Worm (Caenorhabditis elegans) whole organism, early embryonic: ENCODE results near the gene sru-25.

Experiments
- B0310.2 ChIP-seq: sonication (generic microtip); optimal IDR thresholded peaks from 2 replicates; lab custom pipeline; 2016; ENCODE audit warnings: mild to moderate bottlenecking, missing genetic modification characterization, missing compliant biosample characterization
- F13C5.2 ChIP-seq: sonication (generic microtip); optimal IDR thresholded peaks from 2 replicates; lab custom pipeline; 2017; ENCODE audit warnings: mild to moderate bottlenecking, missing genetic modification characterization, inconsistent platforms, missing compliant biosample characterization
- aly-1 ChIP-seq: sonication (generic microtip); optimal IDR thresholded peaks from 2 replicates; lab custom pipeline; 2016; ENCODE audit warnings: missing genetic modification characterization, missing compliant biosample characterization
- ama-1 ChIP-seq: fragments of 150-350 bp; optimal IDR thresholded peaks from 2 replicates; lab custom pipeline; 2014
- ceh-13 ChIP-seq: fragments of 200-800 bp; sonication (Bioruptor generic); optimal IDR thresholded peaks from 2 replicates; lab custom pipeline; 2018; ENCODE audit warnings: mild to moderate bottlenecking, missing genetic modification characterization, missing compliant biosample characterization
- ceh-36 ChIP-seq: sonication (generic microtip); optimal IDR thresholded peaks from 2 replicates; lab custom pipeline; 2016; ENCODE audit warnings: missing genetic modification characterization, inconsistent platforms, missing compliant biosample characterization
- ets-7 ChIP-seq: sonication (generic microtip); optimal IDR thresholded peaks from 2 replicates; lab custom pipeline; 2016; ENCODE audit warnings: missing genotype, missing genetic modification characterization, missing compliant biosample characterization
- flt-1 ChIP-seq: fragments of 200-800 bp; sonication (Bioruptor generic); IDR thresholded peaks from 2 replicates; pipeline ENCODE4 v1.3.6; 2022; ENCODE audit warnings: missing genetic modification characterization, missing compliant biosample characterization
- hmbx-1 ChIP-seq: sonication (generic microtip); optimal IDR thresholded peaks from 2 replicates; lab custom pipeline; 2016; ENCODE audit warnings: mild to moderate bottlenecking, missing genetic modification characterization, missing compliant biosample characterization
- hmg-4 ChIP-seq: fragments of 200-800 bp; sonication (Bioruptor generic); optimal IDR thresholded peaks from 2 replicates; lab custom pipeline; 2018; ENCODE audit warnings: mild to moderate bottlenecking, missing genetic modification characterization, missing compliant biosample characterization
- hnd-1 ChIP-seq: sonication (generic microtip); optimal IDR thresholded peaks from 2 replicates; lab custom pipeline; 2016; ENCODE audit warnings: missing genetic modification characterization, missing compliant biosample characterization
- pes-1 ChIP-seq: fragments of 200-800 bp; sonication (Bioruptor generic); IDR thresholded peaks from 2 replicates; pipeline ENCODE4 v1.3.6; 2022; ENCODE audit warnings: missing genetic modification reagents, missing genetic modification characterization, missing compliant biosample characterization
- scrt-1 ChIP-seq: fragments of 200-800 bp; sonication (Bioruptor generic); IDR thresholded peaks from 2 replicates; pipeline ENCODE4 v1.3.6; 2022; ENCODE audit warnings: missing genetic modification characterization, missing compliant biosample characterization
- sea-1 ChIP-seq: fragments of 200-800 bp; sonication (Bioruptor generic); conservative IDR thresholded peaks from 2 replicates; pipeline ENCODE4 v1.3.6; 2022; ENCODE audit warnings: missing genetic modification characterization, missing compliant biosample characterization
- tbx-11 ChIP-seq: fragments of 200-800 bp; sonication (Bioruptor generic); IDR thresholded peaks from 2 replicates; pipeline ENCODE4 v1.3.6; 2022; ENCODE audit warnings: missing genetic modification characterization, missing compliant biosample characterization
- tbx-37 ChIP-seq: fragments of 200-800 bp; sonication (Bioruptor generic); conservative IDR thresholded peaks from 2 replicates; pipeline ENCODE4 v1.3.6; 2022; ENCODE audit warnings: missing genetic modification reagents, missing genetic modification characterization, missing compliant biosample characterization
- tra-4 ChIP-seq: sonication (generic microtip); optimal IDR thresholded peaks from 2 replicates; lab custom pipeline; 2017; ENCODE audit warnings: missing genetic modification characterization, missing compliant biosample characterization

The sru-25 gene

DNA sequence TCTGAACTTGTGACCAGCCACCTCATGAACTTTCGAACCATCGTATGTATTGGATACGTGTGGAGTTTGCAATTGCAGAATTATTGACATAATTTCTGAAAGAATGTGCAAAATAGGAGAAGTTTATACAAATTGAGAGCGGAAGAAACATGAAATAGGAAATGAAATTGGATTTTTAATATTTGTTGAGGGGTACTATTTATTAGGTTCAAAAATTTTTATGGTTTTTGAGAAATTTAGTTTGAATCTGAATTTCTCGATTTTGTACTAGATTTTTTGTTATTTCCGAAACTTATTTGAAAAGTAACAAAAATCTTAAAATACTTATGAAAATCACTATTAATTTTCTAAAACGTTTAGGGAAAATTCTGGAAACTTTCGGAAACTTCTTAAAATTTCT is 45.6 kb downstream of the sru-25 start, which contains the start of gene F48G7.9:
Gene F48G7.9, minus strand, starts transcription at position 101 of the 400 bp plus-strand sequence.
- TF ChIP-seq tra-4 (tag; lab: Kevin White, UChicago): no peak
- no peak for TF ChIP-seq sea-1 (GFP tag; lab: Robert Waterston, UW)
- TF ChIP-seq hnd-1: no peak
- TF ChIP-seq tbx-11: no peak
- TF ChIP-seq pes-1 (GFP tag; lab: Robert Waterston, UW): no peak
- no peak for TF ChIP-seq ama-1 (lab: Kevin White, UChicago)

DNA sequence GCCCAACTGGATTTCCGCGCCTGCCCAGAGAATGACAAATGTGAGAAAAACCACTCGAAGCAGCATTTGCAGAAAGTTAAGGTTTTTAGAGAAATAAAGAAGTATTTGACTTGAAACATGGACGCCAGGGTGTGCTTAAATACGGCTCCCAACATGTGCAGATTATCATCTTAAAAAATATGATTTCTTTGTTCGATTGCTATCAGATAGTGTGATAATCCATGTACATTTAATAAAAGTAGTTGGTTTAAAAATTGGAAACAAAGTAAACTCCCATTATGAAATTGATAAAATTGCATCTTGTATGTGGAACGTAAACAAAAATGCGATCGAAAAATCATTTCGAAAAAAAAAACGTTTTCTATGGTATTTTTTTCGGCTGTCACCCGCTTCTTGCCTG is 46.5 kb downstream of the sru-25 start, which contains the start of gene F48G7.8:
Gene F48G7.8, minus strand, starts transcription at position 101 of the 400 bp plus-strand sequence.
- no peak for TF ChIP-seq aly-1
- no peak for TF ChIP-seq tbx-11
- no peak for TF ChIP-seq hnd-1
- TF ChIP-seq B0310.2: no peak
- TF ChIP-seq ceh-36: no peak
- no peak for TF ChIP-seq scrt-1 (GFP tag; lab: Robert Waterston, UW)

DNA sequence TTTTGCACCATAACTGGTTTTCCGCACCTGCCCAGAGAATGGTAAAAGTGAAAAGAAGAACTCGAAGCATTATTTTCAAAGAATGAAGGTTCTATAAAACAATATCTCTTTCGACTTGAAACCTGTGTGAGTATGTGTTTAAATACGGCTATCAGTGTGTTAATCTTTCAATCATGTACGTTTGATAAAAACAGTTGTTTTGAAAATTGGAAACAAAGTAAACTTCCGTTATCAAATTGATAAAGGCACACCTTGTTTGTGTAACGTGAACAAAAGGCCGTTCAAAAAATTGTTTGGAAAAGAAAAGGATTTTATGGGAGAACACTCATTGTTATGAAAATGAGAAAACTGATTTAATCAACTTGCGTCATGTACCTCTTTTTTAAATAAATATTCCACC is 47.8 kb downstream of the sru-25 start, which contains the start of gene F48G7.7:
Gene F48G7.7, minus strand, starts transcription at position 101 of the 400 bp plus-strand sequence.
- TF ChIP-seq ets-7 (tag; lab: Kevin White, UChicago) (no peak), aly-1 (no peak), hnd-1 (no peak), tbx-11 (no peak), ama-1 (lab: Kevin White, UChicago) (no peak), F13C5.2 (no peak), hmbx-1 (tag; lab: Kevin White, UChicago) (no peak), ceh-13 (GFP tag; lab: Kevin White, UChicago) (no peak), B0310.2 (no peak), sea-1 (GFP tag; lab: Robert Waterston, UW) (no peak), hmg-4 (no peak), pes-1 (GFP tag; lab: Robert Waterston, UW) (no peak), tbx-37 (no peak), tra-4 (tag; lab: Kevin White, UChicago) (no peak), scrt-1 (GFP tag; lab: Robert Waterston, UW) (no peak), flt-1 (no peak), ceh-36 (no peak)

DNA sequence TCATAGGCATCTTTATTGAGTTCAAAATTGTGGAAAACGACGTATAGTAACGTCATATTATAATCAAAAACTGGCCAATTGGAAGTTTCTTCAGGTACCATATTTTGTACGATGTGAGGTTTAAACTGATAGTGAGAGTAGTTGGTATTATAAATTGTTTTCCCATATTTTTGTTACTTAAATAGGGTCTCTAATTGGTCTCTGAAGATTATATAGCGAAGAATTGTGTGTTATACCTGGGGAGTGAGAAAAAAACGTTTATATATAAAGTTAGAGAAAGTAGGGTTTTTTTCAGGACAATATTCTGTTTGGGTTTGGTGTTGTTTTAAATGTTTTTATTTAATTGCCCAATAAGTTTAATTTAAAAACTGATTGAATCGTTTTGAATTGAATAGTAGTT is 49.2 kb downstream of the sru-25 start, which contains the start of gene srt-17:
Gene srt-17, minus strand, starts transcription at position 101 of the 400 bp plus-strand sequence.
- TF ChIP-seq sea-1 (GFP tag; lab: Robert Waterston, UW): no peak

DNA sequence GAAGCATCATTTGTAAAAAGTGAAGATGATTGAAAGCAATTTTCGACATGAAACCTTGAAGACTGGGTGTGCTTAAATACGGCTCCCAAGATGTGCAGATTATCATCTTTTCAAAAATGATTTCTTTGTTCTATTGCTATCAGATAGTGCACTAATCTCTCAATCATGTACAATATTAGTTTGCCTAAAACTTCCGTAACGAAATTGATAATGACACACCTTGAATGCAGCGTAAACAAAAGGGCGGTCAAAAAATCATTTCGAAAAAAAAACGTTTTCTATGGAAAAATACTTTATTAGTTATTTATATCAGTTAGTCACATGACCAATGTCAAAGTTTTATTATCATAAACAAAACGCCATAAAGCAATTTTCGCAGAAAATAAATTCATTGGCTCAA is 51.2 kb downstream of the sru-25 start, which contains the start of gene F48G7.5:
Gene F48G7.5, minus strand, starts transcription at position 34 of the 400 bp plus-strand sequence.
- TF ChIP-seq ceh-36 (no peak), hmbx-1 (tag; lab: Kevin White, UChicago) (no peak), hnd-1 (no peak), tbx-11 (no peak), tbx-37 (no peak), ama-1 (lab: Kevin White, UChicago) (no peak), scrt-1 (GFP tag; lab: Robert Waterston, UW) (no peak), ceh-13 (GFP tag; lab: Kevin White, UChicago) (no peak), ets-7 (tag; lab: Kevin White, UChicago) (no peak), flt-1 (no peak), hmg-4 (no peak), B0310.2 (no peak), sea-1 (GFP tag; lab: Robert Waterston, UW) (no peak), pes-1 (GFP tag; lab: Robert Waterston, UW) (no peak), F13C5.2 (no peak), tra-4 (tag; lab: Kevin White, UChicago) (no peak), aly-1 (no peak)
